Worm (Caenorhabditis elegans) whole organism, mixed stage, embryonic: Measurements from ENCODE around the gene C40A11.2.

Experiments used
- M03D4.4 ChIP-seq: sonication (generic microtip); optimal IDR thresholded peaks from 2 replicates; lab custom pipeline; 2017; ENCODE audit warnings: mild to moderate bottlenecking, missing genetic modification characterization, missing compliant biosample characterization
- ceh-39 ChIP-seq: fragments of 150-350 bp; optimal IDR thresholded peaks from 2 replicates; lab custom pipeline; 2014; ENCODE audit warnings: missing biosample characterization, missing genetic modification characterization
- ceh-43 ChIP-seq: fragments of 200-800 bp; sonication (Bioruptor generic); optimal IDR thresholded peaks from 2 replicates; lab custom pipeline; 2018; ENCODE audit warnings: mild to moderate bottlenecking, missing genetic modification characterization, moderate library complexity, missing compliant biosample characterization
- ceh-83 ChIP-seq: fragments of 200-800 bp; sonication (Bioruptor generic); optimal IDR thresholded peaks from 2 replicates; lab custom pipeline; 2018; ENCODE audit warnings: mild to moderate bottlenecking, missing genetic modification characterization, missing compliant biosample characterization
- ces-1 ChIP-seq: fragments of 150-350 bp; optimal IDR thresholded peaks from 2 replicates; lab custom pipeline; 2014; ENCODE audit warnings: missing biosample characterization, missing genetic modification reagents, missing genetic modification characterization
- cnd-1 ChIP-seq: fragments of 200-800 bp; sonication (Bioruptor generic); optimal IDR thresholded peaks from 2 replicates; lab custom pipeline; 2018; ENCODE audit warnings: mild to moderate bottlenecking, missing genetic modification characterization, missing compliant biosample characterization
- drap-1 ChIP-seq: fragments of 200-800 bp; sonication (Bioruptor generic); optimal IDR thresholded peaks from 3 replicates; lab custom pipeline; 2018; ENCODE audit warnings: mild to moderate bottlenecking, missing genetic modification characterization, missing compliant biosample characterization
- elt-1 ChIP-seq: sonication (generic microtip); optimal IDR thresholded peaks from 2 replicates; lab custom pipeline; 2017; ENCODE audit warnings: missing genetic modification characterization, mild to moderate bottlenecking, missing compliant biosample characterization, antibody characterized with exemption, moderate library complexity, borderline replicate concordance; ENCODE audit not compliant: insufficient read depth
- flh-1 ChIP-seq: fragments of 200-800 bp; sonication (Bioruptor generic); optimal IDR thresholded peaks from 2 replicates; lab custom pipeline; 2018; ENCODE audit warnings: mild to moderate bottlenecking, missing genetic modification characterization, moderate library complexity, missing compliant biosample characterization
- hlh-1 ChIP-seq: fragments of 150-350 bp; optimal IDR thresholded peaks from 2 replicates; lab custom pipeline; 2014; ENCODE audit warnings: missing biosample characterization, missing genetic modification reagents, missing genetic modification characterization
- lin-13 ChIP-seq: fragments of 150-350 bp; optimal IDR thresholded peaks from 2 replicates; lab custom pipeline; 2014; ENCODE audit warnings: missing biosample characterization, missing genetic modification characterization
- lin-32 ChIP-seq: fragments of 200-800 bp; sonication (Bioruptor generic); optimal IDR thresholded peaks from 2 replicates; lab custom pipeline; 2018; ENCODE audit warnings: mild to moderate bottlenecking, missing genetic modification characterization, missing compliant biosample characterization
- lsy-2 ChIP-seq: fragments of 150-350 bp; optimal IDR thresholded peaks from 2 replicates; lab custom pipeline; 2014; ENCODE audit warnings: missing biosample characterization, missing genetic modification characterization
- mab-5 ChIP-seq: fragments of 150-350 bp; optimal IDR thresholded peaks from 2 replicates; lab custom pipeline; 2014; ENCODE audit warnings: missing biosample characterization, missing genetic modification characterization
- mep-1 ChIP-seq: fragments of 150-350 bp; optimal IDR thresholded peaks from 2 replicates; lab custom pipeline; 2017; ENCODE audit warnings: missing biosample characterization, missing genetic modification reagents, missing genetic modification characterization, inconsistent platforms
- mls-2 ChIP-seq: sonication (generic microtip); optimal IDR thresholded peaks from 2 replicates; lab custom pipeline; 2016; ENCODE audit warnings: mild to moderate bottlenecking, missing genetic modification characterization, moderate library complexity, missing compliant biosample characterization
- nhr-12 ChIP-seq: fragments of 150-350 bp; optimal IDR thresholded peaks from 2 replicates; lab custom pipeline; 2014; ENCODE audit warnings: missing biosample characterization, missing genetic modification characterization
- nhr-2 ChIP-seq: fragments of 150-350 bp; optimal IDR thresholded peaks from 2 replicates; lab custom pipeline; 2014; ENCODE audit warnings: missing biosample characterization, missing genetic modification characterization
- nhr-237 ChIP-seq: fragments of 150-350 bp; optimal IDR thresholded peaks from 2 replicates; lab custom pipeline; 2014; ENCODE audit warnings: missing biosample characterization, missing genetic modification characterization
- nhr-28 ChIP-seq: fragments of 150-350 bp; optimal IDR thresholded peaks from 2 replicates; lab custom pipeline; 2014; ENCODE audit warnings: missing biosample characterization, missing genetic modification characterization
- nhr-76 ChIP-seq: sonication (generic microtip); optimal IDR thresholded peaks from 2 replicates; lab custom pipeline; 2017; ENCODE audit warnings: missing biosample characterization, missing genetic modification characterization
- pha-4 ChIP-seq: fragments of 150-350 bp; optimal IDR thresholded peaks from 2 replicates; lab custom pipeline; 2018; ENCODE audit warnings: missing biosample characterization, missing genetic modification reagents, missing genetic modification characterization
- sem-2 ChIP-seq: fragments of 200-800 bp; sonication (Bioruptor generic); optimal IDR thresholded peaks from 2 replicates; lab custom pipeline; 2018; ENCODE audit warnings: mild to moderate bottlenecking, missing genetic modification characterization, missing compliant biosample characterization
- snpc-4 ChIP-seq: fragments of 150-350 bp; optimal IDR thresholded peaks from 2 replicates; lab custom pipeline; 2014; ENCODE audit warnings: missing biosample characterization, missing genetic modification characterization
- sptf-1 ChIP-seq: sonication (generic microtip); optimal IDR thresholded peaks from 2 replicates; lab custom pipeline; 2017; ENCODE audit warnings: mild to moderate bottlenecking, missing genetic modification characterization, moderate library complexity, missing compliant biosample characterization
- tbx-8 ChIP-seq: fragments of 200-800 bp; sonication (Bioruptor generic); optimal IDR thresholded peaks from 2 replicates; lab custom pipeline; 2018; ENCODE audit warnings: mild to moderate bottlenecking, missing genetic modification characterization, moderate library complexity, missing compliant biosample characterization
- unc-120 ChIP-seq: sonication (generic microtip); optimal IDR thresholded peaks from 2 replicates; lab custom pipeline; 2017; ENCODE audit warnings: missing genetic modification characterization, missing compliant biosample characterization; ENCODE audit not compliant: poor library complexity, severe bottlenecking
- unc-39 ChIP-seq: fragments of 150-350 bp; optimal IDR thresholded peaks from 2 replicates; lab custom pipeline; 2014; ENCODE audit warnings: missing biosample characterization, missing genetic modification characterization
- zip-8 ChIP-seq: fragments of 150-350 bp; optimal IDR thresholded peaks from 2 replicates; lab custom pipeline; 2014; ENCODE audit warnings: missing biosample characterization, missing genetic modification characterization
- ztf-11 ChIP-seq: fragments of 150-350 bp; optimal IDR thresholded peaks from 2 replicates; lab custom pipeline; 2014; ENCODE audit warnings: missing biosample characterization, missing genetic modification characterization

The C40A11.2 gene

DNA sequence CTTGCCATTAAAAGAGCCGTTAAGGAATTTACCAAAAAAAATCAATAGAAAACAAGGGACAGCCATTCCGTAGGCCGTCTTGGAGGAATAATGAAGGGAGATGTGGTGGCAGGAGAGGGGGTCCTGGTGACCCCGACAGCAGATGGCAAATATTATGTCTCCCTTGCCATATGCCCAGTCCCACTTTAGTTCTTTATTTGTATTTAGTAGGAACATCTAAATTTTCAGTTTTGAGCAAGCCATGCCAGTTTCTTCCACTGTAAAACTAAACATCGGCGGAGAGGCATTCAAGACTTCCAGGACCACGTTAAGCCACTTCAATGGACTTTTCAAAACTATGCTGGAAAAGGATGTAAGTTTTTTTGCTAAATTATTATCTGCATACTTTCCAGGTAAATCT, 9.5 kb upstream of the C40A11.2 start, which contains the start of gene C40A11.4:
Gene C40A11.4 (plus strand): TSS at position 188 of the 400 bp plus-strand sequence.
- no peak for TF ChIP-seq hlh-1 (tag; lab: Kevin White, UChicago)
- peak; percentile 74 for TF ChIP-seq cnd-1 (tag; lab: Kevin White, UChicago)
- no peak for TF ChIP-seq zip-8 (tag; lab: Kevin White, UChicago)
- no peak for TF ChIP-seq unc-120 (tag; lab: Kevin White, UChicago)
- no peak for TF ChIP-seq ces-1 (GFP tag; lab: Kevin White, UChicago)
- TF ChIP-seq lin-13 (tag; lab: Kevin White, UChicago): no peak
- TF ChIP-seq mep-1 (tag; lab: Kevin White, UChicago): no peak
- peak; percentile 55 for TF ChIP-seq lin-32 (GFP tag; lab: Kevin White, UChicago)
- TF ChIP-seq nhr-2 (tag; lab: Kevin White, UChicago): peak; percentile 35
- TF ChIP-seq nhr-12 (tag; lab: Kevin White, UChicago): no peak

ce11 chrII:2138901-2139300, 7.8 kb upstream of the C40A11.2 start:
- TF ChIP-seq cnd-1 (tag; lab: Kevin White, UChicago) (peak; percentile 91), lin-32 (GFP tag; lab: Kevin White, UChicago) (peak; percentile 2), ceh-83 (GFP tag; lab: Kevin White, UChicago) (no peak), ces-1 (GFP tag; lab: Kevin White, UChicago) (no peak), mab-5 (tag; lab: Kevin White, UChicago) (no peak)
- TF ChIP-seq, all 35 proteins: peak for 2

ce11 chrII:2140817-2141216, 5.9 kb upstream of the C40A11.2 start, which contains the start of gene C40A11.3:
Gene C40A11.3 (plus strand): TSS chrII:2141117.
- TF ChIP-seq lsy-2 (tag; lab: Kevin White, UChicago): no peak
- TF ChIP-seq snpc-4 (tag; lab: Kevin White, UChicago): no peak
- TF ChIP-seq mep-1 (tag; lab: Kevin White, UChicago): no peak
- TF ChIP-seq nhr-12 (tag; lab: Kevin White, UChicago): no peak
- TF ChIP-seq nhr-28: no peak
- no peak for TF ChIP-seq mls-2 (tag; lab: Kevin White, UChicago)
- TF ChIP-seq unc-39 (tag; lab: Kevin White, UChicago): no peak
- TF ChIP-seq nhr-2 (tag; lab: Kevin White, UChicago): no peak
- TF ChIP-seq tbx-8 (GFP tag; lab: Kevin White, UChicago): no peak
- TF ChIP-seq elt-1 (tag; lab: Kevin White, UChicago): no peak
- no peak for TF ChIP-seq hlh-1 (tag; lab: Kevin White, UChicago)
- no peak for TF ChIP-seq M03D4.4 (tag; lab: Kevin White, UChicago)
- no peak for TF ChIP-seq unc-120 (tag; lab: Kevin White, UChicago)
- TF ChIP-seq ztf-11: no peak
- no peak for TF ChIP-seq zip-8 (tag; lab: Kevin White, UChicago)
- TF ChIP-seq sem-2 (GFP tag; lab: Kevin White, UChicago): no peak
- no peak for TF ChIP-seq flh-1 (GFP tag; lab: Kevin White, UChicago)
- no peak for TF ChIP-seq ceh-83 (GFP tag; lab: Kevin White, UChicago)
- no peak for TF ChIP-seq nhr-237 (tag; lab: Kevin White, UChicago)

ce11 chrII:2145566-2145965, 1.2 kb upstream of the C40A11.2 start, which contains the start of gene C40A11.6:
Gene C40A11.6 (minus strand): TSS chrII:2145666.
- no peak for TF ChIP-seq nhr-2 (tag; lab: Kevin White, UChicago)
- TF ChIP-seq mab-5 (tag; lab: Kevin White, UChicago): no peak
- peak; percentile 51 for TF ChIP-seq cnd-1 (tag; lab: Kevin White, UChicago)
- TF ChIP-seq ceh-39 (tag; lab: Kevin White, UChicago): peak; percentile 22

DNA sequence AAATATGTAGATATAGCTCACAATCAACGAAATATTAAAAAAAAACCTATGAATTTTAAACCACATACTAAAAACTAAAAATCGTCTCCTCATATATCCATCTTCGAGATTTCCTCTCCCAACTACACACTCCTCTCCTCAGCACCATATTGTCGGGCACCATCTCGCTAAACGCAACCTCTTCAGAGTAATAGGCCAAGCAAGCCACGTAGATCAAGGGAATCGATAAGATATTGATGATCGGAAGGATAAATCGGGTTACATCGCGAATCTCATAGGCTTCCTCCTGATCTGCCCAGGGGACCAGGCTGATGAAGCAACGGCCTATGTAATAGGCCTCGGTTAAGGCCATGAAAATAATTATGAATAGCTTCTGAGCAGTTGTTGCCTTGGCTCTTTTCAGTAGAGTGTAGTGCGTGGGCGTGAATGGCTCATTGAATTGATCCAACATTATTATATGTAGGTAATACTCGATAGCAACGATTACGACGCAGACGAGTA, 3.8 kb downstream of the C40A11.2 start, which contains the start of the genes C40A11.7 and C40A11.8:
Gene C40A11.7 (minus strand): TSS at position 101 of the 501 bp plus-strand sequence.
Gene C40A11.8 (minus strand): TSS at position 451 of the 501 bp plus-strand sequence.
- TF ChIP-seq elt-1 (tag; lab: Kevin White, UChicago) (peak; percentile 74), sptf-1 (no peak)

DNA sequence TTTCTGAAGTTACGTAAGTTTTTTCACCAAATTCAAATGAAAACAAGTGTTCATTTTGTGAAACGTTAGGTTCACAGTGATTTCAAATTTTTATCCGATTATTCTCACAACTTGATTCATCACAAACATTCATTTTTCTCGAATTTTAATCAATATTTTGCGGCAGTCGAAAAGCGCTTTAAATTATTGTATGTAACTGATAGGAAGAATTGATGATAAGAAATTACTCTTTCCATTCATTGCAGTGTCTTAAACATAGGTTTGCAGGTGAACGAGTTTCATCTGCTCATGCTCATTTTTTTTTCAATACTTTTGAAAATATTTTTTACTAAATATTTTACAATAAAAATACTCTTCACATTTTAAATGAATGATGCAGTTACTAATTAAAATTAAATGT, 5.7 kb downstream of the C40A11.2 start:
- TF ChIP-seq elt-1 (tag; lab: Kevin White, UChicago) (no peak), sem-2 (GFP tag; lab: Kevin White, UChicago) (no peak), pha-4 (tag; lab: Kevin White, UChicago) (no peak), drap-1 (GFP tag; lab: Kevin White, UChicago) (no peak), nhr-2 (tag; lab: Kevin White, UChicago) (no peak), ztf-11 (no peak), cnd-1 (tag; lab: Kevin White, UChicago) (no peak), unc-39 (tag; lab: Kevin White, UChicago) (no peak), ceh-43 (GFP tag; lab: Kevin White, UChicago) (no peak), nhr-76 (tag; lab: Kevin White, UChicago) (no peak), mls-2 (tag; lab: Kevin White, UChicago) (no peak), mep-1 (tag; lab: Kevin White, UChicago) (no peak), zip-8 (tag; lab: Kevin White, UChicago) (no peak), flh-1 (GFP tag; lab: Kevin White, UChicago) (no peak), nhr-28 (no peak)
